Worm (Caenorhabditis elegans): ENCODE results near the gene R10E9.4.

Gene R10E9.4

DNA sequence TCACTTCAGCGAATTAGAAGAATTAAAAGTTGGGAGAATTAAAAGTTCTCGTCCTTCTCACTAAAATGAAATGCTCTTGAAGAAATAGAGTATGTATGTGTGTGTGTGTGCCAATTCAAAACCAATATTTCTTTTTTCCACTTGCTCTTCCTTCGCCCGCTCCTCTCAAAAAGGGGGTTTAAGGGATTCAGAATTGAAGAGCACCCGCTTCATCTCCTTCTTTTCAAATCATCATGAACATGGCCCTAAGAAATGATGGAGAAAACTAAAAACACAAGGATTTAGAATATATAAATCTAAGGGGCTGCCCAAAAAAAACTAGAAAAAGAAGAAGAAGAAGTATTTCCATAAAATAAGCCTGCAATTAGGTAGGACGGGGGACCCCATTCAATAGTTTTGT is 3.5 kb downstream of the R10E9.4 start:
- TF ChIP-seq zag-1 (tag; optimal IDR thresholded peaks at IDR 0.05) (peak; percentile 16), lin-39 (tag; optimal IDR thresholded peaks at IDR 0.05) (peak; percentile 7), unc-55 (GFP tag; optimal IDR thresholded peaks at IDR 0.05) (peak; percentile 42), nhr-11 (tag; optimal IDR thresholded peaks at IDR 0.05) (no peak)

ce11 chrIII:3966143-3966542 is 6.4 kb downstream of the R10E9.4 start:
- TF ChIP-seq mab-5 (tag; optimal IDR thresholded peaks at IDR 0.05) = no peak
- TF ChIP-seq fos-1 (tag; optimal IDR thresholded peaks at IDR 0.05) = no peak
- TF ChIP-seq nhr-23 (tag; optimal IDR thresholded peaks at IDR 0.05) = no peak

DNA sequence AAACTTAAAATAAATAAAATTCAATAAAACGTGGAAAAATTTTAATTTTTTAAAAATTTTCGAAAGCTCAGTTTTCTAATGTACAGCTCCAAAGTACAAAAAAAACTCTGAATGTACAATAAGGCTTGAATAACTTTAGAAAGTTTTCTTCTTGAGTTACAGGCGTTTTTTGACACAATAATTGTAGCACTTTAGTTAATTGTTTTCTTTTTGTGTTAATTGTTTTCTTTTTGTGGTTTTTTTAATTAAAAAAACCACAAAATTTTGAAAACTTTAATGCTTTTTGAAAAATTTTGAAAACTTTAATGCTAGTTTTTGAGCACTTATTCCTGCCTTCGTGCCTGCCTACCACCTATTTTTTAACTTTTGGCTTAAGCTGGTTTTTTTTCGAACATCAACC is 8.3 kb downstream of the R10E9.4 start, which contains the start of gene R10E9.2:
TSS of gene R10E9.2 (minus strand) at position 101 of the 400 bp plus-strand sequence.
- TF ChIP-seq lin-11 (tag; optimal IDR thresholded peaks at IDR 0.05) (no peak), skn-1 (tag; optimal IDR thresholded peaks at IDR 0.05) (no peak), Y55F3AM.14 (GFP tag; optimal IDR thresholded peaks at IDR 0.05) (no peak), C34F6.9 (tag; optimal IDR thresholded peaks at IDR 0.05) (no peak), unc-39 (tag; optimal IDR thresholded peaks at IDR 0.05) (no peak), nhr-11 (tag; optimal IDR thresholded peaks at IDR 0.05) (no peak), mdl-1 (tag; optimal IDR thresholded peaks at IDR 0.05) (no peak), fos-1 (tag; optimal IDR thresholded peaks at IDR 0.05) (no peak), aly-2 (tag; optimal IDR thresholded peaks at IDR 0.05) (no peak), ceh-16 (tag; optimal IDR thresholded peaks at IDR 0.05) (no peak), snpc-4 (tag; optimal IDR thresholded peaks at IDR 0.05) (no peak), nhr-77 (tag; optimal IDR thresholded peaks at IDR 0.05) (no peak)

DNA sequence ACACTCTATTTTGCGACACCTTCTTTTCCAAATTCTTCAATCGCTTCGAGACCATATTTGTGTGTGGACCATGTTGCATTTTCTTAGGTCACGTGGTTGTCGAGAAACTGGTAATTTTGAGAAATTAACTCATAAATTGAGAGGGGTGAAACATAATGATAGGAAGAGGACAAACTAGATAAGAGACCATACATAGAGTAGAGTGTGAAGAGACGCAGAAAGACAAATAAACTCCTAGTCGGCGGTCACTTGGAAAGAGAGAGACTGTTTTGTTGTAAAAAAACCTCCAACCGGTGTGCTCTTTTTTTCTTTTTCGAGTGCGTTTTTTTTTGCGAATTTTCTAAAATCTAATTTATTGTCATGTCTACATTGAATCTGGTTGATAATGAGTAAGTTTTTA is 12.6 kb downstream of the R10E9.4 start, which contains the start of gene R10E9.3:
TSS of gene R10E9.3 (plus strand) at position 235 of the 400 bp plus-strand sequence.
- TF ChIP-seq fos-1 (tag; optimal IDR thresholded peaks at IDR 0.05) = peak; percentile 46
- TF ChIP-seq mbf-1 (tag; optimal IDR thresholded peaks at IDR 0.05) = no peak
- TF ChIP-seq nhr-25 (tag; optimal IDR thresholded peaks at IDR 0.05) = no peak
- no peak for TF ChIP-seq sem-4 (tag; optimal IDR thresholded peaks at IDR 0.05)
- no peak for TF ChIP-seq lin-11 (tag; optimal IDR thresholded peaks at IDR 0.05)

DNA sequence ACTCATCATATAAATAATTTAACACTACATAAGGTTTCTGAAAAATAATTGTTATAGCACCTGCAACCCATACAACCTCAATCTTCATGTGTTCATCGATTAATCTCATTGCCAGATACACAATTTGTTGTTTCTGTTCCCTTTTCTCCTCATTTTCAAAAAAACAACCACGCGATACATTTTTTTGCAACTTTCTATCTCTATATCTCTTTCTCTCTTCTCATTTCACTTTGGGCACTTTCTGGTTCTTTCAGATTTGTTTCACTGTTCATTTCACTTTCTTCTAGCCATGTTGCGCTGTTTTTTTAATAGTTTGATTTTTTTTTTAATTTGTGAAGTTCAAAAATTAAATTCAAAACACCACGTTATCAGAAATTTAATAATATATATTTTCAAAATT is 13.4 kb downstream of the R10E9.4 start:
- TF ChIP-seq blmp-1 (tag; optimal IDR thresholded peaks at IDR 0.05; ENCODE audit: insufficient read depth) (peak; percentile 84), sma-9 (GFP tag; optimal IDR thresholded peaks at IDR 0.05) (no peak), sma-9 (tag; optimal IDR thresholded peaks at IDR 0.05) (no peak)

- TF ChIP-seq ama-1 (optimal IDR thresholded peaks at IDR 0.05) (peak; percentile 22), nhr-21 (tag; optimal IDR thresholded peaks at IDR 0.05) (no peak)
These were observed 14.7 kb downstream of the R10E9.4 start for ce11 chrIII:3957850-3958249.

- TF ChIP-seq ztf-1 (GFP tag; conservative IDR thresholded peaks at IDR 0.05) (no peak), snpc-4 (tag; optimal IDR thresholded peaks at IDR 0.05) (peak; percentile 33), nhr-129 (tag; optimal IDR thresholded peaks at IDR 0.05) (no peak)
These were observed 15.4 kb downstream of the R10E9.4 start for ce11 chrIII:3957119-3957739.

ce11 chrIII:3956293-3956692 is 16.3 kb downstream of the R10E9.4 start, which contains the start of gene F37A8.5:
Gene F37A8.5, plus strand, starts transcription at chrIII:3956624.
- TF ChIP-seq lin-13 (GFP tag; optimal IDR thresholded peaks at IDR 0.05) = no peak
- no peak for TF ChIP-seq unc-39 (tag; optimal IDR thresholded peaks at IDR 0.05)
- TF ChIP-seq dmd-4 (tag; optimal IDR thresholded peaks at IDR 0.05) = no peak
- no peak for TF ChIP-seq unc-55 (GFP tag; optimal IDR thresholded peaks at IDR 0.05)
- TF ChIP-seq skn-1 (tag; optimal IDR thresholded peaks at IDR 0.05) = no peak
- no peak for TF ChIP-seq F13H6.1 (tag; optimal IDR thresholded peaks at IDR 0.05)
- no peak for TF ChIP-seq snpc-4 (tag; optimal IDR thresholded peaks at IDR 0.05)
- TF ChIP-seq R02D3.7 (tag; optimal IDR thresholded peaks at IDR 0.05) = no peak
- no peak for TF ChIP-seq blmp-1 (tag; optimal IDR thresholded peaks at IDR 0.05; ENCODE audit: insufficient read depth)
- TF ChIP-seq nhr-10 (tag; optimal IDR thresholded peaks at IDR 0.05) = no peak
- no peak for TF ChIP-seq nhr-237 (tag; optimal IDR thresholded peaks at IDR 0.05)
- no peak for TF ChIP-seq elt-3 (tag; optimal IDR thresholded peaks at IDR 0.05)
- no peak for TF ChIP-seq nhr-129 (tag; optimal IDR thresholded peaks at IDR 0.05)
- TF ChIP-seq sma-9 (GFP tag; optimal IDR thresholded peaks at IDR 0.05) = no peak
- TF ChIP-seq sma-9 (tag; optimal IDR thresholded peaks at IDR 0.05) = no peak
- TF ChIP-seq ZK546.5 (tag; optimal IDR thresholded peaks at IDR 0.05) = no peak
- TF ChIP-seq zag-1 (tag; optimal IDR thresholded peaks at IDR 0.05) = no peak

Data from whole organism, L2 larva.